Fruit fly (Drosophila melanogaster): ENCODE measurements around the gene dop.

dop gene

dm6 chr3L:15534274-15535227, 31.3 kb upstream of the dop start (continued):
- TF ChIP-seq nmo (GFP tag; optimal IDR thresholded peaks at IDR 0.05) (peak; percentile 80), CG17612 (GFP tag; IDR thresholded peaks at IDR 0.05) (no peak), Jarid2 (GFP tag; optimal IDR thresholded peaks at IDR 0.05) (no peak), nau (GFP tag; optimal IDR thresholded peaks at IDR 0.05) (peak; percentile 16), Xbp1 (GFP tag; optimal IDR thresholded peaks at IDR 0.05) (peak; percentile 72), CG8944 (GFP tag; optimal IDR thresholded peaks at IDR 0.05) (peak; percentile 59), chif (GFP tag; optimal IDR thresholded peaks at IDR 0.05) (peak; percentile 43 to 64), Opbp (GFP tag; IDR thresholded peaks at IDR 0.05; ENCODE audit: partially characterized antibody) (no peak), CG12236 (GFP tag; optimal IDR thresholded peaks at IDR 0.05) (peak; percentile 5), sug (tag; optimal IDR thresholded peaks at IDR 0.05) (peak; percentile 37), mirr (GFP tag; optimal IDR thresholded peaks at IDR 0.05) (no peak), jing (GFP tag; optimal IDR thresholded peaks at IDR 0.05) (peak; percentile 37), CG14014 (GFP tag; IDR thresholded peaks at IDR 0.05) (no peak), Rfx (GFP tag; IDR thresholded peaks at IDR 0.05) (no peak; the same call in 1 of the 2 replicates), Nf-YA (GFP tag; IDR thresholded peaks at IDR 0.05) (no peak), ssp (GFP tag; IDR thresholded peaks at IDR 0.05) (no peak), gsb-n (tag; optimal IDR thresholded peaks at IDR 0.05) (peak; percentile 34), amos (GFP tag; IDR thresholded peaks at IDR 0.05; ENCODE audit: partially characterized antibody) (no peak), dati (GFP tag; IDR thresholded peaks at IDR 0.05) (no peak), slou (GFP tag; optimal IDR thresholded peaks at IDR 0.05) (peak; percentile 28), bsh (GFP tag; optimal IDR thresholded peaks at IDR 0.05) (peak; percentile 17 to 40), crp (GFP tag; optimal IDR thresholded peaks at IDR 0.05) (peak in 1 of 2 experiments; percentile 28), pum (GFP tag; optimal IDR thresholded peaks at IDR 0.05) (peak; percentile 59), CG11398 (GFP tag; optimal IDR thresholded peaks at IDR 0.05) (no peak), luna (GFP tag; optimal IDR thresholded peaks at IDR 0.05) (no peak), pnt (GFP tag; optimal IDR thresholded peaks at IDR 0.05) (peak; percentile 56), C15 (GFP tag; IDR thresholded peaks at IDR 0.05) (no peak), NC2α (GFP tag; optimal IDR thresholded peaks at IDR 0.05) (no peak), B-H1 (GFP tag; IDR thresholded peaks at IDR 0.05) (no peak; the same call in 2 of the 3 replicates), exex (tag; optimal IDR thresholded peaks at IDR 0.05) (peak; percentile 3), CG7928 (GFP tag; optimal IDR thresholded peaks at IDR 0.05) (no peak), hkb (optimal IDR thresholded peaks at IDR 0.05) (no peak), hkb (GFP tag; IDR thresholded peaks at IDR 0.05) (0 out of 2 replicates have a peak, but pooled peaks have one; percentile 35), CG11456 (GFP tag; IDR thresholded peaks at IDR 0.05) (peak; percentile 49; the same call in 1 of the 3 replicates), CG17568 (GFP tag; optimal IDR thresholded peaks at IDR 0.05) (no peak), CG31441 (GFP tag; IDR thresholded peaks at IDR 0.05) (peak; percentile 59; the same call in 1 of the 2 replicates), Hmr (GFP tag; optimal IDR thresholded peaks at IDR 0.05) (peak; percentile 79), her (GFP tag; optimal IDR thresholded peaks at IDR 0.05) (no peak), CG15073 (GFP tag; optimal IDR thresholded peaks at IDR 0.05) (no peak), lmd (GFP tag; IDR thresholded peaks at IDR 0.05) (peak; percentile 58; the same call in 1 of the 2 replicates), wdn (GFP tag; IDR thresholded peaks at IDR 0.05) (no peak), Atf6 (GFP tag; IDR thresholded peaks at IDR 0.05) (peak; percentile 15; the same call in 1 of the 2 replicates), gce (GFP tag; IDR thresholded peaks at IDR 0.05) (no peak), grn (GFP tag; optimal IDR thresholded peaks at IDR 0.05) (no peak), MESR4 (GFP tag; optimal IDR thresholded peaks at IDR 0.05) (no peak), Blimp-1 (GFP tag; optimal IDR thresholded peaks at IDR 0.05) (peak; percentile 16), lov (optimal IDR thresholded peaks at IDR 0.05) (no peak), lov (GFP tag; IDR thresholded peaks at IDR 0.05) (no peak), D19A (tag; optimal IDR thresholded peaks at IDR 0.05) (peak; percentile 39)

All from whole organism, embryonic.